Worm (Caenorhabditis elegans) whole organism, L3 larva: ENCODE data around the gene R07E5.5.

Experiments used
- R02D3.7 ChIP-seq: fragments of 150-350 bp; optimal IDR thresholded peaks from 2 replicates; lab custom pipeline; 2014; ENCODE audit warnings: missing biosample characterization, missing genetic modification characterization
- ZK546.5 ChIP-seq: sonication (generic microtip); optimal IDR thresholded peaks from 2 replicates; lab custom pipeline; 2017; ENCODE audit warnings: missing biosample characterization, missing genetic modification characterization
- aly-2 ChIP-seq: fragments of 150-350 bp; optimal IDR thresholded peaks from 2 replicates; lab custom pipeline; 2014; ENCODE audit warnings: missing biosample characterization, missing genetic modification characterization
- ceh-28 ChIP-seq: fragments of 150-350 bp; optimal IDR thresholded peaks from 2 replicates; lab custom pipeline; 2014; ENCODE audit warnings: missing biosample characterization, missing genetic modification reagents, missing genetic modification characterization
- ceh-9 ChIP-seq: sonication (generic microtip); optimal IDR thresholded peaks from 2 replicates; lab custom pipeline; 2018; ENCODE audit warnings: missing biosample characterization, missing genetic modification characterization
- daf-12 ChIP-seq: fragments of 150-350 bp; optimal IDR thresholded peaks from 2 replicates; lab custom pipeline; 2014; ENCODE audit warnings: missing biosample characterization, missing genetic modification reagents, missing genetic modification characterization
- egl-5 ChIP-seq: fragments of 150-350 bp; optimal IDR thresholded peaks from 2 replicates; lab custom pipeline; 2017; ENCODE audit warnings: missing biosample characterization, missing genetic modification reagents, missing genetic modification characterization, inconsistent platforms
- elt-1 ChIP-seq: fragments of 150-350 bp; optimal IDR thresholded peaks from 2 replicates; lab custom pipeline; 2014; ENCODE audit warnings: missing biosample characterization, missing genetic modification characterization
- elt-2 ChIP-seq: sonication (generic microtip); optimal IDR thresholded peaks from 2 replicates; lab custom pipeline; 2016; ENCODE audit warnings: missing genetic modification reagents, mild to moderate bottlenecking, missing genetic modification characterization, missing compliant biosample characterization
- eor-1 ChIP-seq, 2 experiments: fragments of 150-350 bp; optimal IDR thresholded peaks; 2 replicates each; lab custom pipeline; 2014 to 2018; ENCODE audit warnings: missing biosample characterization in 2 of 2, missing genetic modification characterization in 2 of 2
- fkh-10 ChIP-seq: sonication (generic microtip); optimal IDR thresholded peaks from 2 replicates; lab custom pipeline; 2017; ENCODE audit warnings: missing biosample characterization, missing genetic modification reagents, missing genetic modification characterization
- fos-1 ChIP-seq: fragments of 150-350 bp; optimal IDR thresholded peaks from 2 replicates; lab custom pipeline; 2014; ENCODE audit warnings: missing biosample characterization, missing genetic modification characterization
- lin-15B ChIP-seq: fragments of 150-350 bp; optimal IDR thresholded peaks from 2 replicates; lab custom pipeline; 2014; ENCODE audit warnings: missing biosample characterization, missing genetic modification characterization
- lin-39 ChIP-seq: fragments of 150-350 bp; optimal IDR thresholded peaks from 2 replicates; lab custom pipeline; 2018; ENCODE audit warnings: missing biosample characterization, missing genetic modification reagents, missing genetic modification characterization
- lsy-12 ChIP-seq: sonication (generic microtip); optimal IDR thresholded peaks from 2 replicates; lab custom pipeline; 2016; ENCODE audit warnings: mild to moderate bottlenecking, missing genetic modification characterization, missing compliant biosample characterization
- mdl-1 ChIP-seq: fragments of 150-350 bp; optimal IDR thresholded peaks from 2 replicates; lab custom pipeline; 2014; ENCODE audit warnings: missing biosample characterization, missing genetic modification characterization
- nfya-1 ChIP-seq: sonication (generic microtip); optimal IDR thresholded peaks from 2 replicates; lab custom pipeline; 2017; ENCODE audit warnings: missing genetic modification characterization, mild to moderate bottlenecking, missing compliant biosample characterization, antibody characterized with exemption, moderate library complexity; ENCODE audit not compliant: insufficient read depth
- nhr-11 ChIP-seq: fragments of 150-350 bp; optimal IDR thresholded peaks from 2 replicates; lab custom pipeline; 2014; ENCODE audit warnings: missing biosample characterization, missing genetic modification characterization
- nhr-237 ChIP-seq: fragments of 150-350 bp; optimal IDR thresholded peaks from 2 replicates; lab custom pipeline; 2014; ENCODE audit warnings: missing biosample characterization, missing genetic modification characterization
- nhr-25 ChIP-seq: sonication (generic microtip); optimal IDR thresholded peaks from 2 replicates; lab custom pipeline; 2017; ENCODE audit warnings: missing biosample characterization, missing genetic modification characterization
- nhr-28 ChIP-seq: fragments of 150-350 bp; optimal IDR thresholded peaks from 2 replicates; lab custom pipeline; 2014; ENCODE audit warnings: missing biosample characterization, missing genetic modification characterization
- nhr-43 ChIP-seq: sonication (generic microtip); optimal IDR thresholded peaks from 2 replicates; lab custom pipeline; 2016; ENCODE audit warnings: mild to moderate bottlenecking, missing genetic modification characterization, missing compliant biosample characterization; ENCODE audit not compliant: poor library complexity, severe bottlenecking
- nhr-67 ChIP-seq: fragments of 150-350 bp; optimal IDR thresholded peaks from 2 replicates; lab custom pipeline; 2014; ENCODE audit warnings: missing biosample characterization, missing genetic modification characterization
- nhr-76 ChIP-seq: fragments of 150-350 bp; sonication (generic microtip); optimal IDR thresholded peaks from 5 replicates; lab custom pipeline; 2014; ENCODE audit warnings: missing biosample characterization, missing genetic modification characterization
- nhr-77 ChIP-seq: fragments of 150-350 bp; optimal IDR thresholded peaks from 2 replicates; lab custom pipeline; 2014; ENCODE audit warnings: missing biosample characterization, missing genetic modification characterization
- pqm-1 ChIP-seq: fragments of 150-350 bp; optimal IDR thresholded peaks from 2 replicates; lab custom pipeline; 2017; ENCODE audit warnings: missing biosample characterization, missing genetic modification characterization, inconsistent platforms
- sea-2 ChIP-seq: fragments of 150-350 bp; sonication (generic microtip); optimal IDR thresholded peaks from 4 replicates; lab custom pipeline; 2014; ENCODE audit warnings: missing biosample characterization, missing genetic modification reagents, missing genetic modification characterization
- skn-1 ChIP-seq: fragments of 150-350 bp; optimal IDR thresholded peaks from 2 replicates; lab custom pipeline; 2014; ENCODE audit warnings: missing biosample characterization, missing genetic modification characterization
- snpc-4 ChIP-seq: fragments of 150-350 bp; optimal IDR thresholded peaks from 2 replicates; lab custom pipeline; 2014; ENCODE audit warnings: missing biosample characterization, missing genetic modification characterization
- tbx-2 ChIP-seq: sonication (generic microtip); optimal IDR thresholded peaks from 2 replicates; lab custom pipeline; 2016; ENCODE audit warnings: mild to moderate bottlenecking, missing genetic modification characterization, missing compliant biosample characterization
- unc-39 ChIP-seq: sonication (generic microtip); optimal IDR thresholded peaks from 4 replicates; lab custom pipeline; 2017; ENCODE audit warnings: missing biosample characterization, missing genetic modification characterization
- unc-62 ChIP-seq: fragments of 150-350 bp; sonication (generic microtip); optimal IDR thresholded peaks from 4 replicates; lab custom pipeline; 2014; ENCODE audit warnings: missing biosample characterization, missing genetic modification reagents, missing genetic modification characterization
- ztf-4 ChIP-seq: fragments of 150-350 bp; optimal IDR thresholded peaks from 2 replicates; lab custom pipeline; 2014; ENCODE audit warnings: missing biosample characterization, missing genetic modification characterization

R07E5.5 gene

ce11 chrIII:4419117-4419978 is 22.1 kb downstream of the R07E5.5 start, which contains the start of the genes R07E5.7 and cku-80 (continued):
- TF ChIP-seq unc-62 (no peak), R02D3.7 (peak; percentile 26), ceh-28 (tag; lab: Kevin White, UChicago) (no peak), skn-1 (tag; lab: Kevin White, UChicago) (peak; percentile 29), fkh-10 (GFP tag; lab: Kevin White, UChicago) (no peak), sea-2 (GFP tag; lab: Kevin White, UChicago) (no peak), nhr-28 (tag; lab: Kevin White, UChicago) (no peak), daf-12 (tag; lab: Kevin White, UChicago) (no peak), lin-15B (tag; lab: Kevin White, UChicago) (peak; percentile 75), nhr-43 (tag; lab: Kevin White, UChicago) (peak; percentile 28), ZK546.5 (tag; lab: Kevin White, UChicago) (no peak), unc-39 (tag; lab: Kevin White, UChicago) (no peak), lsy-12 (tag; lab: Kevin White, UChicago) (no peak), nhr-25 (peak; percentile 15), ztf-4 (no peak), nhr-77 (tag; lab: Kevin White, UChicago) (no peak), nhr-76 (tag; lab: Kevin White, UChicago) (no peak), egl-5 (tag; lab: Kevin White, UChicago) (no peak), pqm-1 (tag; lab: Kevin White, UChicago) (no peak), elt-1 (tag; lab: Kevin White, UChicago) (no peak), nhr-237 (tag; lab: Kevin White, UChicago) (no peak), ceh-9 (no peak), snpc-4 (tag; lab: Kevin White, UChicago) (peak; percentile 60)

DNA sequence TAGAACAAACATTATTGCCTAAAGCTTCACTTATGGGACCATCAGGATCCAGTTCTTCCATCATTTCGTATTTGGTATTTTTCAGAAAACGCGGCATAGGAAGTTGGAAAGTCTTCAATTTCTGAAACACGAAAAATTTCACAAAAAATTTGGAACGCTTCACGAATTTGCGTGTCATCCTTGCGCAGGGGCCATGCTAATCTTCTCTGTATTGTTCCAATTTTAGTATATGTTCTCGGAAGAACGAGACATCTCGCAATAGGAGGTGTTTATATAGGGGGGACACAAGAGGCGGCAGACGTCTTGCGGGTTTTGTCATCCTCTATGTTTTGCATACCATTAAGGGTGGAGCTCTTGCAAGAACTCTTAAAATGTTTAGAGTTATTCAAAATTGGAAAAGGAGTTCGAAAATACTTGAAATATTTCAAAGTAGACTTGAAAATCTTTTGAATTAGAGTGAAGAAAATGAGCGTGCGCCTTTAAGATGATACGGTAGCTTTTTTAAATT is 29.6 kb downstream of the R07E5.5 start:
- TF ChIP-seq snpc-4 (tag; lab: Kevin White, UChicago) = peak; percentile 90
- TF ChIP-seq nhr-43 (tag; lab: Kevin White, UChicago) = peak; percentile 3

- no peak for TF ChIP-seq mdl-1 (tag; lab: Kevin White, UChicago)
- peak; percentile 23 for TF ChIP-seq snpc-4 (tag; lab: Kevin White, UChicago)
- peak; percentile 20 for TF ChIP-seq elt-2 (tag; lab: Kevin White, UChicago)
Observed at ce11 chrIII:4428797-4429196, 31.6 kb downstream of the R07E5.5 start.

DNA sequence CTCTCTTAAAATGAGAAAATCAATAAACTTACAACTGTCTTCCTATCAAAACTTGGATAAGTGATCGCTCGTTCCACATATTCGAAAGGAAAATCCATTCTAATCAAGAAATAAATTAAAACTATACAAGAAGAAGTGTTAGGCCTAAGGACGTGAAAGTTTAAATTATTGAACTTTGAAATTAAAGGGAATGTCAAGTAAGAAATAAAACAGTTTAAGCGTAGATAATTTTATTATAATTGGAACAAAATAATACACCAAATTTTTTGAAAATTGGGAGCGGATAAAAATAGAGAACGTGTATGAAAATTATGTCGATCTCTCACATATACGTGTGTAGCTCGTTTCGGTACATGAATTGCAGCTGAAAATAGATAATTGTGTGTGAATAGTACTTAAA is 32.2 kb downstream of the R07E5.5 start, which contains the start of gene C28A5.6:
TSS of gene C28A5.6 (minus strand) at position 101 of the 400 bp plus-strand sequence.
- no peak for TF ChIP-seq tbx-2 (tag; lab: Kevin White, UChicago)
- TF ChIP-seq unc-62 = no peak
- TF ChIP-seq nfya-1 (tag; lab: Kevin White, UChicago) = no peak
- TF ChIP-seq aly-2 = no peak
- TF ChIP-seq nhr-11 (tag; lab: Kevin White, UChicago) = no peak
- no peak for TF ChIP-seq lin-39 (tag; lab: Kevin White, UChicago)
- TF ChIP-seq nhr-67 (tag; lab: Kevin White, UChicago) = no peak
- TF ChIP-seq, all 47 proteins: peak for 0

- TF ChIP-seq nhr-43 (tag; lab: Kevin White, UChicago) = no peak
- no peak for TF ChIP-seq eor-1 (tag; optimal IDR thresholded peaks at IDR 0.05; lab: Kevin White, UChicago)
- TF ChIP-seq fos-1 (tag; lab: Kevin White, UChicago) = no peak
- TF ChIP-seq nfya-1 (tag; lab: Kevin White, UChicago) = no peak
- TF ChIP-seq sea-2 (GFP tag; lab: Kevin White, UChicago) = no peak
- no peak for TF ChIP-seq ceh-9
- no peak for TF ChIP-seq nhr-25
- TF ChIP-seq ztf-4 = no peak
Observed at ce11 chrIII:4434294-4434781, 37.1 kb downstream of the R07E5.5 start, which contains the start of gene C28A5.1. TSS of gene C28A5.1 (minus strand) at chrIII:4434344.
